Worm (Caenorhabditis elegans): Measurements from ENCODE around the gene jbts-14.

Gene jbts-14

DNA sequence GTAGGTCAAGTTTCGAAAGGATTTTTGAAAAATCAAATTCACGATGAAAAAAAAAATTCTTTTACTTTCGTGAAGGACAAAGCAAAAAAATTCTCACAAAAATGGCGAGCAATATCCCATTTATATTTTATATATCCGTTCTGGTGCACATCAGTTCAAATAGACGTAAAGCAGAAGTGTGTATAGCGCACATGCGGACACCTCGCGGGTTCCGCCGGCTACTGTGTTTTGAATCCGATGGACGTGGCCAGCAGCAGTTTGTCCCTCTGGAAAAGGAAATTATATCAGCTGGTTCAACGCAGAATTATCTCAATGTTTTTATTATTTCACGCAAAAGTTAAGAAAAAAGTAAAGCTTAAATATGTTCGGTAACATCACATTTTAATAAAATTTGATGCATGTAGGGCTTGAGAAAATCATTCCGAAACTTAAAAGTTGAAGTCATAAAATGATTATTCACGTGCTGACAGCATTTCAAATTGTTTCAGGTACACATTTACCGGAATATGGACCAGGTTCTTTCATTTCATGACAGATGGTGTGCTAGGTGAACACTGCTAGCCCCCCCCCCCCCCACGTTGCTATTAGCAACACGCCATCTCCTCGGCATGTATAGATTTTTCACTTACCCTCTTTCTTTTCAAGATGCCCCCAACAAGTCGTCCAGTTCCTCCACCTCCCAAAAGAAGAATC, at the start of gene jbts-14:
TSS of gene jbts-14 (plus strand) at position 643 of the 693 bp plus-strand sequence.
- TF ChIP-seq snpc-1.1 (tag; optimal IDR thresholded peaks at IDR 0.05; ENCODE audit: insufficient read depth) (peak; percentile 86), ceh-100 (GFP tag; IDR thresholded peaks at IDR 0.05) (no peak), snpc-3.4 (tag; optimal IDR thresholded peaks at IDR 0.05) (peak; percentile 30), snpc-4 (GFP tag; optimal IDR thresholded peaks at IDR 0.05) (peak; percentile 63), snpc-4 (tag; optimal IDR thresholded peaks at IDR 0.05) (peak in 2 of 4 experiments; percentile 80 to 90)

DNA sequence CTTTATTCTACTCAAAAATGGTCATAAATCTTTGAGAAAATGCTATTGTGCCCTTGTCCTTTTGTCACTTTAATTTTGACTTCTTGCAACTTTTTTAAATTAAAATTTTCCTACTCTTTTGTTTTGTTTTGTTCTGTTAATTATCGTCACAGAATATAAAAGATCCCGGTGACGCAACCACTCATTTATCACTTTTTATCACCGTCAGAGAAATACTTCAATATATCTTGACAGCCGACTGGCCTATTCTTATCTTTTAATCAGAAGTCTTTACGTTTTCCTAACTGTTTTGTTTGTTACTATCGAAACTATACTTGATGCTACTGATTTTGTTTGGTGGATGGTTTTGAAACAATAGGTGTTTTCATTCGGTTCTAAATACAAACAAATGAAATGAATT, 48.1 kb upstream of the jbts-14 start:
- TF ChIP-seq tlf-1 (GFP tag; optimal IDR thresholded peaks at IDR 0.05) (no peak), sptf-2 (GFP tag; optimal IDR thresholded peaks at IDR 0.05) (no peak), nhr-179 (tag; optimal IDR thresholded peaks at IDR 0.05) (no peak), lir-1 (GFP tag; conservative IDR thresholded peaks at IDR 0.05) (no peak), dpff-1 (tag; optimal IDR thresholded peaks at IDR 0.05) (no peak), hrde-1 (tag; optimal IDR thresholded peaks at IDR 0.05; ENCODE audit: borderline replicate concordance) (no peak), hmg-1.2 (GFP tag; IDR thresholded peaks at IDR 0.05) (no peak)

DNA sequence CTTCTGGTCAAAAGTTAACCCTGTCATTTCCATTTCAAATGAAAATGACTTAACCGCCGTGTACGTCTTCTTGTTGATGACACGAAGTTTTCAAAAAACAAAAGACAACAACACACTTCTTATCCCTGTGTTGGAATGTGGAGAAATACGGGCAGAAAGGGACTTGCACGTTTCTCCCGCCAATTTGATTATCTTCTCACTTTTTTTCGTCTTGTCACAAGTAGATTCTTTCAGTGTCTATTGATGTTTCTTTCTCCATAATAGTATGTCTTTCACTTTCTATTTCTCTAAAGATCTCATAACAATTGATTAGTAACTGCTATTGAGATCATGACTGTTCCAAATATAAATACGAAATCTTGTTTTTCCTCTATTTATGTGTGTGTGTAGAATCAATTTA, 44.6 kb upstream of the jbts-14 start:
- TF ChIP-seq bed-1 (GFP tag; IDR thresholded peaks at IDR 0.05) (no peak), ztf-22 (GFP tag; optimal IDR thresholded peaks at IDR 0.05) (no peak), tlf-1 (GFP tag; optimal IDR thresholded peaks at IDR 0.05) (no peak), nfya-1 (tag; optimal IDR thresholded peaks at IDR 0.05; ENCODE audit: borderline replicate concordance, insufficient read depth) (no peak), ztf-25 (GFP tag; IDR thresholded peaks at IDR 0.05) (no peak), madf-10 (tag; optimal IDR thresholded peaks at IDR 0.05) (no peak), mxl-1 (tag; optimal IDR thresholded peaks at IDR 0.05) (no peak), pha-4 (tag; optimal IDR thresholded peaks at IDR 0.05) (no peak), aptf-2 (GFP tag; conservative IDR thresholded peaks at IDR 0.05) (no peak), F52B5.7 (tag; optimal IDR thresholded peaks at IDR 0.05) (no peak), lir-1 (GFP tag; conservative IDR thresholded peaks at IDR 0.05) (no peak), atf-7 (tag; optimal IDR thresholded peaks at IDR 0.05) (no peak), aptf-3 (GFP tag; IDR thresholded peaks at IDR 0.05) (no peak), rcor-1 (GFP tag; IDR thresholded peaks at IDR 0.05) (no peak), repo-1 (tag; optimal IDR thresholded peaks at IDR 0.05) (no peak), ztf-3 (GFP tag; optimal IDR thresholded peaks at IDR 0.05) (no peak), ceh-27 (GFP tag; optimal IDR thresholded peaks at IDR 0.05) (no peak), ceh-79 (tag; optimal IDR thresholded peaks at IDR 0.05) (no peak), F23B12.7 (tag; optimal IDR thresholded peaks at IDR 0.05; ENCODE audit: insufficient read depth) (no peak), F55B11.4 (tag; optimal IDR thresholded peaks at IDR 0.05; ENCODE audit: borderline replicate concordance, insufficient read depth) (no peak)

DNA sequence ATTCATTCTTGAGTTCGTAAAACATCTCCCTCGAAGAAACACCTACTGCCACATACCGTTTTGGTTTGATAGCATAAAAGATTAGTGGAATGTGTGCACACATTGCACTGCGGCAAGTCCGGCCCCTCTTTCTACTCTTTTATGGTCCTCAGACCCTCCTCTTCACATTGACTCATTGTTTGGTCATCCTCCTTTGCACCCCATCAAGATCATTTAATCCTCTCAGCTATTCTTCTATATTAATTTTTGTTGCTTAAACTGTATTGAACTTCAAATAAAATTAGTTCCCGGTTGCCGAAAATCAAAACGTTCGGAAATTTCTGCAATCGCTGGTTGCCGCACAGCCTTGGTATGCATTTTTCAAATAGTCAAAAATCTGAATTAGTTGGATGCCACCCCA, 43.8 kb upstream of the jbts-14 start, which contains the start of gene rig-1:
TSS of gene rig-1 (plus strand) at position 301 of the 400 bp plus-strand sequence.
- TF ChIP-seq akir-1 (GFP tag; optimal IDR thresholded peaks at IDR 0.05), result no peak
- TF ChIP-seq T26A5.8 (tag; optimal IDR thresholded peaks at IDR 0.05), result no peak
- no peak for TF ChIP-seq ZK185.1 (tag; optimal IDR thresholded peaks at IDR 0.05; ENCODE audit: poor library complexity, severe bottlenecking)
- TF ChIP-seq ztf-28 (GFP tag; IDR thresholded peaks at IDR 0.05), result no peak
- TF ChIP-seq dox-1 (GFP tag; IDR thresholded peaks at IDR 0.05), result no peak
- no peak for TF ChIP-seq D2030.7 (GFP tag; IDR thresholded peaks at IDR 0.05)
- TF ChIP-seq gei-17 (GFP tag; optimal IDR thresholded peaks at IDR 0.05), result no peak
